Fruit fly (Drosophila melanogaster) whole organism, embryonic: Measurements from ENCODE around the gene mei-218.

Source experiments
- C15 ChIP-seq: fragments of 200-800 bp; sonication (Bioruptor generic); IDR thresholded peaks from 3 replicates; pipeline ENCODE4 v1.3.6; 2022; ENCODE audit warnings: missing biosample characterization, missing genetic modification characterization
- CG11085 ChIP-seq: fragments of 200-800 bp; sonication (Bioruptor generic); IDR thresholded peaks from 2 replicates; pipeline ENCODE4 v1.3.6; 2022; ENCODE audit warnings: missing biosample characterization, missing genetic modification characterization
- CG11504 ChIP-seq: fragments of 200-800 bp; sonication (Bioruptor generic); optimal IDR thresholded peaks from 3 replicates; lab custom pipeline; 2019; ENCODE audit warnings: missing biosample characterization, mild to moderate bottlenecking, missing genetic modification characterization, moderate library complexity
- CG12104 ChIP-seq: fragments of 200-800 bp; sonication (Bioruptor generic); optimal IDR thresholded peaks from 3 replicates; lab custom pipeline; 2016; ENCODE audit warnings: missing biosample characterization, missing genetic modification characterization
- CG12744 ChIP-seq: fragments of 200-800 bp; sonication (Bioruptor generic); optimal IDR thresholded peaks from 2 replicates; lab custom pipeline; 2016; ENCODE audit warnings: missing biosample characterization, missing genetic modification characterization
- CG13123 ChIP-seq: fragments of 200-800 bp; sonication (Bioruptor generic); optimal IDR thresholded peaks from 2 replicates; lab custom pipeline; 2016; ENCODE audit warnings: missing biosample characterization, missing genetic modification characterization
- CG14441 ChIP-seq: fragments of 200-800 bp; sonication (Bioruptor generic); IDR thresholded peaks from 2 replicates; pipeline ENCODE4 v1.3.6; 2022; ENCODE audit warnings: missing biosample characterization, missing genetic modification characterization
- CG16779 ChIP-seq: fragments of 200-800 bp; sonication (Bioruptor generic); IDR thresholded peaks from 2 replicates; pipeline ENCODE4 v1.3.6; 2022; ENCODE audit warnings: missing biosample characterization, missing genetic modification characterization
- CG17568 ChIP-seq: fragments of 200-800 bp; sonication (Bioruptor generic); optimal IDR thresholded peaks from 2 replicates; lab custom pipeline; 2018; ENCODE audit warnings: missing biosample characterization, mild to moderate bottlenecking, missing genetic modification characterization, moderate library complexity
- CG18262 ChIP-seq: fragments of 200-800 bp; optimal IDR thresholded peaks from 3 replicates; lab custom pipeline; 2019; ENCODE audit warnings: missing biosample characterization, mild to moderate bottlenecking, missing genetic modification characterization, moderate library complexity
- CG2202 ChIP-seq: fragments of 200-800 bp; sonication (Bioruptor generic); optimal IDR thresholded peaks from 2 replicates; lab custom pipeline; 2018; ENCODE audit warnings: missing biosample characterization, mild to moderate bottlenecking, missing genetic modification characterization
- CG2712 ChIP-seq: fragments of 200-800 bp; optimal IDR thresholded peaks from 3 replicates; lab custom pipeline; 2019; ENCODE audit warnings: missing biosample characterization, mild to moderate bottlenecking, missing genetic modification characterization, moderate library complexity
- CG32532 ChIP-seq: fragments of 200-800 bp; sonication (Bioruptor generic); IDR thresholded peaks from 2 replicates; pipeline ENCODE4 v1.3.6; 2022; ENCODE audit warnings: missing biosample characterization, missing genetic modification characterization
- CG3281 ChIP-seq: fragments of 200-800 bp; sonication (Bioruptor generic); optimal IDR thresholded peaks from 3 replicates; lab custom pipeline; 2017; ENCODE audit warnings: missing biosample characterization, mild to moderate bottlenecking, missing genetic modification characterization
- CG34224 ChIP-seq: fragments of 200-800 bp; sonication (Bioruptor generic); IDR thresholded peaks from 3 replicates; pipeline ENCODE4 v1.3.6; 2022; ENCODE audit warnings: missing biosample characterization, missing genetic modification characterization; ENCODE audit not compliant: partially characterized antibody
- CG43689 ChIP-seq: fragments of 200-800 bp; sonication (Bioruptor generic); IDR thresholded peaks from 2 replicates; pipeline ENCODE4 v1.3.6; 2022; ENCODE audit warnings: missing biosample characterization, missing genetic modification characterization
- CG4730 ChIP-seq: fragments of 200-800 bp; sonication (Bioruptor generic); IDR thresholded peaks from 2 replicates; pipeline ENCODE4 v1.3.6; 2022; ENCODE audit warnings: missing biosample characterization, missing genetic modification characterization
- CG6254 ChIP-seq: fragments of 200-800 bp; sonication (Bioruptor generic); optimal IDR thresholded peaks from 3 replicates; lab custom pipeline; 2017; ENCODE audit warnings: mild to moderate bottlenecking, missing biosample characterization, missing genetic modification reagents, missing genetic modification characterization
- CG6791 ChIP-seq: fragments of 200-800 bp; sonication (Bioruptor generic); IDR thresholded peaks from 3 replicates; pipeline ENCODE4 v1.3.6; 2022; ENCODE audit warnings: missing biosample characterization, missing genetic modification characterization; ENCODE audit not compliant: partially characterized antibody
- CG6813 ChIP-seq: fragments of 200-800 bp; sonication (Bioruptor generic); optimal IDR thresholded peaks from 2 replicates; lab custom pipeline; 2017; ENCODE audit warnings: missing biosample characterization, missing genetic modification characterization, mild to moderate bottlenecking, moderate library complexity, missing genetic modification reagents
- CG8089 ChIP-seq: fragments of 200-800 bp; sonication (Bioruptor generic); optimal IDR thresholded peaks from 3 replicates; lab custom pipeline; 2016; ENCODE audit warnings: missing biosample characterization, missing genetic modification characterization
- CTCF ChIP-seq: fragments of 200-800 bp; sonication (Bioruptor generic); optimal IDR thresholded peaks from 2 replicates; lab custom pipeline; 2017; ENCODE audit warnings: missing biosample characterization, mild to moderate bottlenecking, missing genetic modification characterization, moderate library complexity
- Dbx ChIP-seq: fragments of 200-800 bp; sonication (Bioruptor generic); IDR thresholded peaks from 3 replicates; pipeline ENCODE4 v1.3.6; 2022; ENCODE audit warnings: missing biosample characterization, missing genetic modification characterization
- Dref ChIP-seq: fragments of 200-800 bp; sonication (Bioruptor generic); IDR thresholded peaks from 2 replicates; pipeline ENCODE4 v1.3.6; 2022; ENCODE audit warnings: missing biosample characterization, missing genetic modification characterization
- Fer3 ChIP-seq: fragments of 200-800 bp; sonication (Bioruptor generic); optimal IDR thresholded peaks from 2 replicates; lab custom pipeline; 2018; ENCODE audit warnings: missing biosample characterization, mild to moderate bottlenecking, missing genetic modification characterization, moderate library complexity
- GATAe ChIP-seq: fragments of 200-800 bp; sonication (Bioruptor generic); conservative IDR thresholded peaks from 2 replicates; pipeline ENCODE4 v1.3.6; 2022; ENCODE audit warnings: missing biosample characterization, missing genetic modification characterization
- Gug ChIP-seq: fragments of 200-800 bp; sonication (Bioruptor generic); IDR thresholded peaks from 4 replicates; pipeline ENCODE4 v1.3.6; 2022; ENCODE audit warnings: missing biosample characterization, missing genetic modification characterization
- Hr39 ChIP-seq: fragments of >200 bp; optimal IDR thresholded peaks from 2 replicates; lab custom pipeline; 2017
- Lhr ChIP-seq: fragments of 200-800 bp; sonication (Bioruptor generic); optimal IDR thresholded peaks from 3 replicates; lab custom pipeline; 2017; ENCODE audit warnings: mild to moderate bottlenecking, missing biosample characterization, missing genetic modification reagents, missing genetic modification characterization
- MTF-1 ChIP-seq: fragments of 200-800 bp; sonication (Bioruptor generic); optimal IDR thresholded peaks from 2 replicates; lab custom pipeline; 2018; ENCODE audit warnings: missing biosample characterization, mild to moderate bottlenecking, missing genetic modification characterization, borderline replicate concordance
- Max ChIP-seq: fragments of 200-800 bp; sonication (Bioruptor generic); optimal IDR thresholded peaks from 2 replicates; lab custom pipeline; 2016; ENCODE audit warnings: missing biosample characterization, mild to moderate bottlenecking, missing genetic modification characterization
- NC2α ChIP-seq: fragments of 200-800 bp; sonication (Bioruptor generic); optimal IDR thresholded peaks from 2 replicates; lab custom pipeline; 2016; ENCODE audit warnings: missing biosample characterization, missing genetic modification characterization
- Ravus ChIP-seq: fragments of 200-800 bp; sonication (Bioruptor generic); IDR thresholded peaks from 2 replicates; pipeline ENCODE4 v1.3.6; 2022; ENCODE audit warnings: missing biosample characterization, missing genetic modification characterization
- Stat92E ChIP-seq, 3 experiments: fragments of >200 bp in 2 of 3; fragments of 200-800 bp in 1 of 3; sonication (Bioruptor generic) in 1 of 3; optimal IDR thresholded peaks; 2 replicates each; lab custom pipeline; 2017 to 2019; ENCODE audit warnings: missing biosample characterization in 3 of 3, missing genetic modification characterization in 3 of 3, mild to moderate bottlenecking in 1 of 3, moderate library complexity in 1 of 3
- abd-A ChIP-seq: fragments of 200-800 bp; sonication (Bioruptor generic); optimal IDR thresholded peaks from 3 replicates; lab custom pipeline; 2019; ENCODE audit warnings: missing biosample characterization, mild to moderate bottlenecking, missing genetic modification characterization, moderate library complexity
- chif ChIP-seq, 2 experiments: fragments of 200-800 bp; sonication (Bioruptor generic); optimal IDR thresholded peaks; 3 replicates each; lab custom pipeline; 2016; ENCODE audit warnings: missing biosample characterization in 2 of 2, missing genetic modification characterization in 2 of 2
- dysf ChIP-seq: fragments of 200-800 bp; sonication (Bioruptor generic); IDR thresholded peaks from 3 replicates; pipeline ENCODE4 v1.3.6; 2022; ENCODE audit warnings: missing biosample characterization, missing genetic modification characterization
- esg ChIP-seq: fragments of 200-800 bp; sonication (Bioruptor generic); conservative IDR thresholded peaks from 2 replicates; pipeline ENCODE4 v1.3.6; 2022; ENCODE audit warnings: missing biosample characterization, missing genetic modification characterization
- fd102C ChIP-seq: fragments of 200-800 bp; sonication (Bioruptor generic); optimal IDR thresholded peaks from 2 replicates; lab custom pipeline; 2018; ENCODE audit warnings: missing biosample characterization, mild to moderate bottlenecking, missing genetic modification characterization, moderate library complexity
- grn ChIP-seq: fragments of 200-800 bp; sonication (Bioruptor generic); optimal IDR thresholded peaks from 3 replicates; lab custom pipeline; 2017; ENCODE audit warnings: missing biosample characterization, missing genetic modification characterization
- insv ChIP-seq, 2 experiments: fragments of 200-800 bp; sonication (Bioruptor generic); optimal IDR thresholded peaks; 3 replicates each; lab custom pipeline; 2016 to 2018; ENCODE audit warnings: missing biosample characterization in 2 of 2, missing genetic modification characterization in 2 of 2
- inv ChIP-seq: fragments of 200-800 bp; sonication (Bioruptor generic); IDR thresholded peaks from 2 replicates; pipeline ENCODE4 v1.3.6; 2022; ENCODE audit warnings: missing biosample characterization, missing genetic modification characterization; ENCODE audit not compliant: partially characterized antibody
- lab ChIP-seq: fragments of 200-800 bp; sonication (Bioruptor generic); optimal IDR thresholded peaks from 3 replicates; lab custom pipeline; 2017; ENCODE audit warnings: missing biosample characterization, missing genetic modification characterization, mild to moderate bottlenecking, moderate library complexity, missing genetic modification reagents
- mld ChIP-seq: fragments of 200-800 bp; sonication (Bioruptor generic); IDR thresholded peaks from 3 replicates; pipeline ENCODE4 v1.3.6; 2022; ENCODE audit warnings: missing biosample characterization, missing genetic modification characterization; ENCODE audit not compliant: partially characterized antibody
- org-1 ChIP-seq: fragments of 200-800 bp; sonication (Bioruptor generic); optimal IDR thresholded peaks from 2 replicates; lab custom pipeline; 2017; ENCODE audit warnings: missing biosample characterization, missing genetic modification characterization
- pros ChIP-seq: fragments of 200-800 bp; sonication (Bioruptor generic); optimal IDR thresholded peaks from 3 replicates; lab custom pipeline; 2019; ENCODE audit warnings: missing biosample characterization, mild to moderate bottlenecking, missing genetic modification characterization, moderate library complexity
- tap ChIP-seq: fragments of 200-800 bp; optimal IDR thresholded peaks from 3 replicates; lab custom pipeline; 2019; ENCODE audit warnings: missing biosample characterization, mild to moderate bottlenecking, missing genetic modification characterization, moderate library complexity
- unpg ChIP-seq: fragments of 200-800 bp; sonication (Bioruptor generic); optimal IDR thresholded peaks from 3 replicates; lab custom pipeline; 2018; ENCODE audit warnings: missing biosample characterization, mild to moderate bottlenecking, missing genetic modification characterization, moderate library complexity
- zf30C ChIP-seq: fragments of 200-800 bp; sonication (Bioruptor generic); optimal IDR thresholded peaks from 3 replicates; lab custom pipeline; 2018; ENCODE audit warnings: missing biosample characterization, mild to moderate bottlenecking, missing genetic modification characterization

Gene mei-218

DNA sequence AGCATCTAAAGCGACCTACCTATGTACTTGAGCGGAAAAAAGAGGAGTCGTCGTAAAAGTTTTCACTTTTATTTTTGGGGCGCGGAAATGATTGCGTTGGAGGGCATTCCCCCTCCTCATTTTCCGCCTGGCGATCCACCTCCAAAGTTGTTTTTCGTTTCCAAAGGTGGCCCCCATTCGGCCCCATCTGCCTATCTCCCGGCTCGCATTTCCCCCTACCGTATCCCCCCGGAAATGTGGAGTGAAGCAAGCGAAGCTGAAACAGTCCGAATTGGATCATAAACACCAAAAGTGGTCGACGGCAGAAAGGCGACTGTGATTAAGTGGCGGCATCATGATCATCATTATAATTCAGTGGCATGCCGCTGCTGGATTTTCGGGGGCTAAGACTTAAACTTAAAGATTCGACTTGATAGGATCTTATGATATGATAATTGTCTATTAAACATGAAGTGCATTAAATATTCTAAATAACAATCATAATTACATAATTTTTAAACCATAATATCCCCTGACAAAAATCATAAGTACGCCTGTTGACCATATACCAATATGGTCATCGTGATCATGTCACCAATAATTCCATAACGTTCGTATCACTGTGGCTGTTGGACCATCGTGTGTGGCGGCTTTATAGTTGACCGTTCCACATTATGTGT, 19.1 kb downstream of the mei-218 start (continued):
- peak; percentile 82 for TF ChIP-seq lab (GFP tag; lab: Kevin White, UChicago)
- no peak for TF ChIP-seq CG8089 (GFP tag; lab: Kevin White, UChicago)
- 0 out of 2 replicates have a peak, but pooled peaks have one; percentile 37 for TF ChIP-seq CG11085 (GFP tag; lab: Robert Waterston, UW)
- TF ChIP-seq Stat92E (GFP tag; optimal IDR thresholded peaks at IDR 0.05; lab: Kevin White, UChicago), result no peak
- no peak for TF ChIP-seq Hr39 (lab: Kevin White, UChicago)
- no peak for TF ChIP-seq Ravus (GFP tag; lab: Robert Waterston, UW)
- TF ChIP-seq CG32532 (GFP tag; lab: Robert Waterston, UW), result peak; percentile 77
- TF ChIP-seq CG6254, result no peak
- TF ChIP-seq Max (GFP tag; lab: Kevin White, UChicago), result peak; percentile 25
- peak; percentile 80 for TF ChIP-seq tap (tag; lab: Kevin White, UChicago)
- peak; percentile 79 for TF ChIP-seq Fer3
- TF ChIP-seq CG18262 (tag; lab: Kevin White, UChicago), result peak; percentile 77
- TF ChIP-seq Gug, result peak; percentile 37; the same call in 1 of the 4 replicates
- peak; percentile 76 for TF ChIP-seq CG2712 (tag; lab: Kevin White, UChicago)
- TF ChIP-seq CG17568, result peak; percentile 32
- peak; percentile 72 for TF ChIP-seq CG43689 (GFP tag; lab: Robert Waterston, UW)
- peak; percentile 80 for TF ChIP-seq dysf (GFP tag; lab: Robert Waterston, UW)
- no peak for TF ChIP-seq NC2α (GFP tag; lab: Kevin White, UChicago)
- no peak; the same call in 1 of the 2 replicates for TF ChIP-seq GATAe (GFP tag; lab: Robert Waterston, UW)
- peak; percentile 65 for TF ChIP-seq esg
- peak; percentile 17 to 61 for TF ChIP-seq chif (GFP tag; optimal IDR thresholded peaks at IDR 0.05; lab: Kevin White, UChicago)
- no peak for TF ChIP-seq CG12744 (GFP tag; lab: Kevin White, UChicago)
- TF ChIP-seq CG14441 (GFP tag; lab: Robert Waterston, UW), result peak; percentile 74
- no peak for TF ChIP-seq pros (GFP tag; lab: Kevin White, UChicago)
- TF ChIP-seq Dref (GFP tag; lab: Robert Waterston, UW), result no peak
- TF ChIP-seq CG4730 (GFP tag; lab: Robert Waterston, UW), result 0 out of 2 replicates have a peak, but pooled peaks have one; percentile 38
- TF ChIP-seq fd102C (GFP tag; lab: Kevin White, UChicago), result no peak
- peak; percentile 0 for TF ChIP-seq MTF-1 (GFP tag; lab: Kevin White, UChicago)
- TF ChIP-seq abd-A, result no peak
- peak; percentile 86 for TF ChIP-seq CG11504 (tag; lab: Kevin White, UChicago)
- TF ChIP-seq CG3281 (GFP tag; lab: Kevin White, UChicago), result peak; percentile 71
- TF ChIP-seq inv (GFP tag; lab: Robert Waterston, UW), result no peak
- TF ChIP-seq CG13123 (GFP tag; lab: Kevin White, UChicago), result no peak
- TF ChIP-seq Lhr (GFP tag; lab: Kevin White, UChicago), result peak; percentile 10
- TF ChIP-seq insv (GFP tag; optimal IDR thresholded peaks at IDR 0.05; lab: Kevin White, UChicago), result no peak
- peak; percentile 49; the same call in 1 of the 3 replicates for TF ChIP-seq C15 (GFP tag; lab: Robert Waterston, UW)
- TF ChIP-seq CG34224 (GFP tag; lab: Robert Waterston, UW), result no peak
- no peak for TF ChIP-seq grn
- TF ChIP-seq mld (GFP tag; lab: Robert Waterston, UW), result no peak
- peak; percentile 64; the same call in 2 of the 3 replicates for TF ChIP-seq Dbx
- TF ChIP-seq unpg (GFP tag; lab: Kevin White, UChicago), result peak; percentile 84
- peak; percentile 67 for TF ChIP-seq org-1 (GFP tag; lab: Kevin White, UChicago)
- peak; percentile 32 for TF ChIP-seq CG12104 (GFP tag; lab: Kevin White, UChicago)
- peak; percentile 66 for TF ChIP-seq CG6813 (GFP tag; lab: Kevin White, UChicago)
- peak; percentile 37 for TF ChIP-seq CG2202 (tag; lab: Kevin White, UChicago)
- peak; percentile 45 for TF ChIP-seq zf30C (GFP tag; lab: Kevin White, UChicago)
- no peak for TF ChIP-seq CG6791 (GFP tag; lab: Robert Waterston, UW)
- TF ChIP-seq CG16779 (GFP tag; lab: Robert Waterston, UW), result peak; percentile 47; the same call in 1 of the 2 replicates
- no peak for TF ChIP-seq CTCF
